Worm (Caenorhabditis elegans) whole organism, L1 larva: ENCODE measurements around the gene str-134.

ENCODE experiments used
- F16B12.6 ChIP-seq: fragments of 150-350 bp; optimal IDR thresholded peaks from 2 replicates; lab custom pipeline; 2014; ENCODE audit warnings: missing biosample characterization, missing genetic modification characterization
- ceh-63 ChIP-seq: fragments of 200-800 bp; sonication (Bioruptor generic); optimal IDR thresholded peaks from 2 replicates; lab custom pipeline; 2018; ENCODE audit warnings: mild to moderate bottlenecking, missing genetic modification characterization, missing compliant biosample characterization
- ces-1 ChIP-seq: fragments of 150-350 bp; optimal IDR thresholded peaks from 2 replicates; lab custom pipeline; 2014; ENCODE audit warnings: missing biosample characterization, missing genetic modification reagents, missing genetic modification characterization
- fkh-10 ChIP-seq: sonication (generic microtip); optimal IDR thresholded peaks from 2 replicates; lab custom pipeline; 2017; ENCODE audit warnings: missing biosample characterization, missing genetic modification reagents, missing genetic modification characterization
- fos-1 ChIP-seq: fragments of 150-350 bp; optimal IDR thresholded peaks from 2 replicates; lab custom pipeline; 2014; ENCODE audit warnings: missing biosample characterization, missing genetic modification characterization
- hlh-17 ChIP-seq: fragments of 200-800 bp; sonication (Bioruptor generic); optimal IDR thresholded peaks from 2 replicates; lab custom pipeline; 2018; ENCODE audit warnings: missing genetic modification characterization, mild to moderate bottlenecking, missing compliant biosample characterization, moderate library complexity, borderline replicate concordance
- isw-1 ChIP-seq: fragments of 200-800 bp; sonication (Bioruptor generic); IDR thresholded peaks from 2 replicates; pipeline ENCODE4 v1.3.6; 2022; ENCODE audit warnings: missing genetic modification characterization, missing compliant biosample characterization
- lin-14 ChIP-seq: fragments of 200-800 bp; sonication (Bioruptor generic); optimal IDR thresholded peaks from 2 replicates; lab custom pipeline; 2018; ENCODE audit warnings: mild to moderate bottlenecking, missing genetic modification characterization, moderate library complexity, missing compliant biosample characterization
- mdl-1 ChIP-seq, 2 experiments: fragments of 150-350 bp; optimal IDR thresholded peaks; 2 replicates each; lab custom pipeline; 2014 to 2017; ENCODE audit warnings: missing biosample characterization in 2 of 2, missing genetic modification characterization in 2 of 2, inconsistent platforms in 1 of 2
- nhr-28 ChIP-seq: fragments of 150-350 bp; optimal IDR thresholded peaks from 2 replicates; lab custom pipeline; 2014; ENCODE audit warnings: missing biosample characterization, missing genetic modification characterization
- unc-86 ChIP-seq: sonication (generic microtip); optimal IDR thresholded peaks from 2 replicates; lab custom pipeline; 2016; ENCODE audit warnings: missing genetic modification characterization, missing compliant biosample characterization
- zag-1 ChIP-seq: fragments of 150-350 bp; optimal IDR thresholded peaks from 2 replicates; lab custom pipeline; 2014; ENCODE audit warnings: missing biosample characterization, missing genetic modification characterization
- ztf-11 ChIP-seq, 2 experiments: sonication (generic microtip); optimal IDR thresholded peaks; 2 replicates each; lab custom pipeline; 2016 to 2017; ENCODE audit warnings: missing genetic modification characterization in 2 of 2, missing biosample characterization in 1 of 2, missing compliant biosample characterization in 1 of 2

DNA sequence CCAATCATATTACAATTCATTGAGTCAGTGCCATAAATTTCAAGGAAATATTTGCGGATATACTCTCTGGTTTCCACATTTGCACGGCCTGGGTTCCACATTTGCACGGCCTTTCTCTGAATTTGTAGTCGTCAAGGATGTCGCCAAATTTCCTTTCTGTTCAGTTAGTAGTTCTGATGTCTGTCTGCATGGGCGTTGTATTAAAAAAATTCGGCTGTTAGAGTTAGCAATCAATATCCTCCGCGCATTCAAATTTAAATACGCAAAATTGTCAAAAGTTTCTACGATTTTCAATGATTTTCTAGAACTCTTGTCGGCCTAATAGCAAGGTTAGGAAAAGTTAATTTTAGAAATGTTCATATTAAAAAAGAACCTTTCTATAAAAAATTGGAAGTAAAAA lies 47.5 kb upstream of the str-134 start, which contains the start of gene srj-52:
- TF ChIP-seq ceh-63 (no peak), mdl-1 (tag; optimal IDR thresholded peaks at IDR 0.05; lab: Kevin White, UChicago) (no peak), fkh-10 (GFP tag; lab: Kevin White, UChicago) (no peak), nhr-28 (tag; lab: Kevin White, UChicago) (no peak), ztf-11 (tag; optimal IDR thresholded peaks at IDR 0.05; lab: Kevin White, UChicago) (no peak), lin-14 (no peak), F16B12.6 (tag; lab: Kevin White, UChicago) (no peak), isw-1 (GFP tag; lab: Robert Waterston, UW) (no peak), hlh-17 (no peak), unc-86 (no peak), fos-1 (no peak), zag-1 (no peak), ces-1 (GFP tag; lab: Kevin White, UChicago) (no peak)
